Worm (Caenorhabditis elegans): Measurements from ENCODE around the gene epg-5.

- TF ChIP-seq daf-12 (tag; optimal IDR thresholded peaks at IDR 0.05) = no peak
- TF ChIP-seq pha-4 (tag; optimal IDR thresholded peaks at IDR 0.05) = peak; percentile 92
- TF ChIP-seq nhr-12 (tag; optimal IDR thresholded peaks at IDR 0.05) = no peak
- TF ChIP-seq snpc-4 (tag; optimal IDR thresholded peaks at IDR 0.05) = peak; percentile 91
- TF ChIP-seq nhr-67 (tag; optimal IDR thresholded peaks at IDR 0.05) = no peak
- TF ChIP-seq ztf-11 (tag; optimal IDR thresholded peaks at IDR 0.05) = no peak
Observed at ce11 chrII:6588605-6589292, 20.4 kb downstream of the epg-5 start, which contains the start of gene icd-1.
